Worm (Caenorhabditis elegans): ENCODE data around the gene txt-8.

ce11 chrV:18412351-18412750 lies 1.8 kb upstream of the txt-8 start:
- TF ChIP-seq nhr-76 (tag; optimal IDR thresholded peaks at IDR 0.05) (no peak), nhr-11 (tag; optimal IDR thresholded peaks at IDR 0.05) (no peak), nhr-12 (tag; optimal IDR thresholded peaks at IDR 0.05) (no peak), ceh-88 (GFP tag; IDR thresholded peaks at IDR 0.05) (no peak), unc-62 (GFP tag; optimal IDR thresholded peaks at IDR 0.05) (no peak), fkh-4 (tag; optimal IDR thresholded peaks at IDR 0.05; ENCODE audit: borderline replicate concordance) (no peak), snu-23 (GFP tag; optimal IDR thresholded peaks at IDR 0.05) (no peak), fkh-8 (tag; optimal IDR thresholded peaks at IDR 0.05) (no peak)
